Worm (Caenorhabditis elegans): ENCODE measurements around the gene dhs-25.

The dhs-25 gene

ce11 chrX:1503698-1504501 is 17.6 kb downstream of the dhs-25 start (continued):
- TF ChIP-seq jun-1 (tag; optimal IDR thresholded peaks at IDR 0.05) (no peak), nhr-11 (tag; optimal IDR thresholded peaks at IDR 0.05) (no peak), lin-38 (GFP tag; IDR thresholded peaks at IDR 0.05) (no peak), nhr-41 (GFP tag; IDR thresholded peaks at IDR 0.05) (0 out of 2 replicates have a peak, but pooled peaks have one; percentile 9), duxl-1 (tag; optimal IDR thresholded peaks at IDR 0.05; ENCODE audit: poor library complexity) (peak; percentile 32), F37D6.2 (tag; optimal IDR thresholded peaks at IDR 0.05) (no peak), ceh-20 (GFP tag; IDR thresholded peaks at IDR 0.05) (0 out of 2 replicates have a peak, but pooled peaks have one; percentile 8), ama-1 (optimal IDR thresholded peaks at IDR 0.05) (peak; percentile 56), rbr-2 (tag; optimal IDR thresholded peaks at IDR 0.05) (no peak), ztf-11 (tag; optimal IDR thresholded peaks at IDR 0.05) (no peak), hif-1 (tag; optimal IDR thresholded peaks at IDR 0.05) (peak in 1 of 2 experiments; percentile 65), nhr-25 (tag; optimal IDR thresholded peaks at IDR 0.05; ENCODE audit: borderline replicate concordance, insufficient read depth) (no peak), cey-2 (tag; optimal IDR thresholded peaks at IDR 0.05; ENCODE audit: borderline replicate concordance, insufficient read depth) (no peak), php-3 (GFP tag; IDR thresholded peaks at IDR 0.05) (peak; percentile 78), unc-62 (GFP tag; optimal IDR thresholded peaks at IDR 0.05 in 1 of 2) (peak; percentile 36 to 98), unc-62 (tag; optimal IDR thresholded peaks at IDR 0.05) (peak; percentile 20), ces-1 (GFP tag; optimal IDR thresholded peaks at IDR 0.05) (no peak), tra-1 (GFP tag; IDR thresholded peaks at IDR 0.05) (no peak), vab-7 (GFP tag; IDR thresholded peaks at IDR 0.05) (0 out of 2 replicates have a peak, but pooled peaks have one; percentile 3), snpc-1.2 (GFP tag; IDR thresholded peaks at IDR 0.05) (no peak), snpc-4 (tag; optimal IDR thresholded peaks at IDR 0.05) (no peak), ZK337.2 (GFP tag; IDR thresholded peaks at IDR 0.05) (no peak), pha-4 (GFP tag; IDR thresholded peaks at IDR 0.05) (peak; percentile 49; the same call in 1 of the 2 replicates), pha-4 (tag; optimal IDR thresholded peaks at IDR 0.05) (peak; percentile 86), nhr-77 (tag; optimal IDR thresholded peaks at IDR 0.05) (peak; percentile 97)

DNA sequence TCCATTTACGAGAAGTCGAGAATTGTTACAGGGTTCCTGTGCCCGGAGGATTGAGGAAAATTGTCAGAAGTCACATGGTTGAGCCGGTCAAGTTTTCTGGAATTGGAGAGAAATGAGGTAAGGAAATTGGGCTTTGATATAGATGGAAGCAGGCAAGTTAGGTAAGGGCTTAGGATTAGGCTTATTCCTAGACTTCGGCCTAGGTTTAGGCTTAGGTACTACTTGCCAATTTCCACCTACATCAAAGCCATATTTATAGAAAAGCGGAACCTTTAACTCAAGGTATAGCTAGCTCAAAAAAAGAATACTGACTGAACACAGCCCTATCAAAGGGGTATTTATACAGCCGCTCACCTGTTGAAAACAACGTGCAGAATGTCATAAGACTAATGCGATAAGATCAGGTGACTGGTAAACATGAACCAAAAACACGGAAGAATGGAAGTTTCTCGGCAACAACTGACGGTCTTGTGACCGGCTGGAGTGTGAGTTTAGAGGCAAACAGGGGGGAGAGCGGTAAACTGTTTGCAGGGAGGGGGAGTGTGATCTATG is 18.3 kb downstream of the dhs-25 start:
- TF ChIP-seq ceh-62 (tag; optimal IDR thresholded peaks at IDR 0.05) (no peak), mes-2 (tag; optimal IDR thresholded peaks at IDR 0.05; ENCODE audit: poor library complexity, severe bottlenecking) (peak; percentile 32), vab-7 (GFP tag; IDR thresholded peaks at IDR 0.05) (no peak), Y105C5A.15 (GFP tag; IDR thresholded peaks at IDR 0.05) (no peak), dve-1 (tag; optimal IDR thresholded peaks at IDR 0.05; ENCODE audit: insufficient read depth) (peak; percentile 96), ZK337.2 (GFP tag; IDR thresholded peaks at IDR 0.05) (no peak), nhr-11 (tag; optimal IDR thresholded peaks at IDR 0.05) (peak; percentile 97), php-3 (GFP tag; IDR thresholded peaks at IDR 0.05) (peak; percentile 75), fkh-10 (GFP tag; optimal IDR thresholded peaks at IDR 0.05) (no peak), ceh-82 (tag; optimal IDR thresholded peaks at IDR 0.05) (no peak), dmd-8 (GFP tag; IDR thresholded peaks at IDR 0.05) (no peak), zfp-3 (GFP tag; conservative IDR thresholded peaks at IDR 0.05) (no peak), snpc-1.2 (GFP tag; IDR thresholded peaks at IDR 0.05) (no peak), egl-27 (tag; optimal IDR thresholded peaks at IDR 0.05) (no peak), nhr-41 (GFP tag; IDR thresholded peaks at IDR 0.05) (no peak), dpl-1 (GFP tag; optimal IDR thresholded peaks at IDR 0.05) (peak; percentile 18), mxl-2 (GFP tag; conservative IDR thresholded peaks at IDR 0.05) (no peak), hlh-11 (tag; optimal IDR thresholded peaks at IDR 0.05) (peak; percentile 98), zip-11 (GFP tag; IDR thresholded peaks at IDR 0.05) (no peak), D1046.2 (GFP tag; IDR thresholded peaks at IDR 0.05) (no peak), zfp-2 (tag; optimal IDR thresholded peaks at IDR 0.05) (no peak), lin-15B (tag; optimal IDR thresholded peaks at IDR 0.05) (no peak), ceh-20 (GFP tag; IDR thresholded peaks at IDR 0.05) (no peak), ceh-28 (tag; optimal IDR thresholded peaks at IDR 0.05) (no peak), unc-39 (tag; optimal IDR thresholded peaks at IDR 0.05) (no peak), ceh-32 (tag; optimal IDR thresholded peaks at IDR 0.05; ENCODE audit: poor library complexity) (no peak), daf-8 (GFP tag; IDR thresholded peaks at IDR 0.05) (no peak), hif-1 (tag; optimal IDR thresholded peaks at IDR 0.05) (peak; percentile 86 to 98), F37D6.2 (tag; optimal IDR thresholded peaks at IDR 0.05) (no peak), lim-7 (GFP tag; IDR thresholded peaks at IDR 0.05) (no peak), sdz-12 (GFP tag; optimal IDR thresholded peaks at IDR 0.05) (peak; percentile 12)
